Worm (Caenorhabditis elegans) whole organism, L4 larva: ENCODE measurements around the gene irld-32.

Experiments used
- attf-4 ChIP-seq: sonication (generic microtip); optimal IDR thresholded peaks from 3 replicates; lab custom pipeline; 2017; ENCODE audit warnings: missing biosample characterization, missing genetic modification characterization
- lin-39 ChIP-seq: fragments of 150-350 bp; optimal IDR thresholded peaks from 2 replicates; lab custom pipeline; 2014; ENCODE audit warnings: missing biosample characterization, missing genetic modification reagents, missing genetic modification characterization
- madf-9 ChIP-seq: fragments of 200-800 bp; sonication (Bioruptor generic); conservative IDR thresholded peaks from 2 replicates; pipeline ENCODE4 v1.3.6; 2022; ENCODE audit warnings: missing genetic modification reagents, missing genetic modification characterization, missing compliant biosample characterization
- nhr-111 ChIP-seq: fragments of 200-800 bp; sonication (Bioruptor generic); optimal IDR thresholded peaks from 2 replicates; lab custom pipeline; 2018; ENCODE audit warnings: mild to moderate bottlenecking, missing genetic modification characterization, missing compliant biosample characterization
- pha-4 ChIP-seq, 2 experiments: fragments of 150-350 bp in 1 of 2; fragments of 200-800 bp in 1 of 2; sonication (Bioruptor generic) in 1 of 2; IDR thresholded peaks in 1 of 2; optimal IDR thresholded peaks in 1 of 2; 2 replicates each; pipeline versions ENCODE4 v1.3.6 to Lab custom; 2014 to 2022; ENCODE audit warnings: missing genetic modification characterization in 2 of 2, missing genetic modification reagents in 2 of 2, missing biosample characterization in 1 of 2, missing compliant biosample characterization in 1 of 2
- sdz-12 ChIP-seq: fragments of 200-800 bp; sonication (Bioruptor generic); optimal IDR thresholded peaks from 2 replicates; lab custom pipeline; 2018; ENCODE audit warnings: mild to moderate bottlenecking, missing genetic modification characterization, missing compliant biosample characterization
- unc-62 ChIP-seq, 3 experiments: fragments of 150-350 bp in 1 of 3; sonication (generic microtip); optimal IDR thresholded peaks in 2 of 3; peaks in 1 of 3; 1 replicate in 1 of 3; 2 replicates in 2 of 3; lab custom pipeline; 2014 to 2017; ENCODE audit warnings: missing biosample characterization in 3 of 3, missing genetic modification characterization in 3 of 3, missing genetic modification reagents in 3 of 3, missing genotype in 1 of 3
- zfp-3 ChIP-seq: fragments of 200-800 bp; sonication (Bioruptor generic); conservative IDR thresholded peaks from 2 replicates; pipeline ENCODE4 v1.3.6; 2022; ENCODE audit warnings: missing genetic modification reagents, missing genetic modification characterization, missing compliant biosample characterization

DNA sequence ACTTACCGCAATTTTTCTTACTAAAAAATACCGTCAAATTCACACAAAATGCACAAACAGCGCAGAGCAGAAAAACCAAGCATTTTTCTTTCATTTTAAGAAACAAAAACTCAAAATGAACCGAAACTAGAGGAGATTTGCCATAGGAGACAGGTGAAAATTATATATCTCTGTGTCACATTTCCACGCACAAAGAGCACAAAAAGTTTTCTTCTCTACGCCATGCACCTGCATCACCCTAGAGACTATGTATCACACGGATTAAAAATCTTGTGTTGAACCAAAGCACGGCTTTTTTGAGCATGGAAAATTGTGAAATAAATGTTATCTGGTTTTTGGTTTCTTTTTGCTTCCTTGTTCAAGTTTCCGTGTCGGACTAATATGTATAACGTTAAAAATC lies 27.9 kb upstream of the irld-32 start, which contains the start of gene irld-15:
- TF ChIP-seq sdz-12 (no peak), nhr-111 (GFP tag; lab: Kevin White, UChicago) (no peak), zfp-3 (GFP tag; lab: Robert Waterston, UW) (no peak), lin-39 (tag; lab: Kevin White, UChicago) (no peak), pha-4 (GFP tag; IDR thresholded peaks at IDR 0.05; lab: Robert Waterston, UW) (no peak), pha-4 (tag; optimal IDR thresholded peaks at IDR 0.05; lab: Kevin White, UChicago) (no peak), unc-62 (GFP tag; optimal IDR thresholded peaks at IDR 0.05 in 1 of 2; lab: Kevin White, UChicago) (no peak), unc-62 (tag; optimal IDR thresholded peaks at IDR 0.05; lab: Kevin White, UChicago) (no peak), attf-4 (tag; lab: Kevin White, UChicago) (no peak), madf-9 (GFP tag; lab: Robert Waterston, UW) (no peak)
